Worm (Caenorhabditis elegans): ENCODE data around the gene Y41D4B.15.
"Not testable (repeated sequence)": the region's sequence is repeated elsewhere in the genome, so short reads cannot be mapped to it uniquely, and the experiment has no call there.

Gene Y41D4B.15

ce11 chrIV:1523418-1523817 lies 40.5 kb upstream of the Y41D4B.15 start, which contains the start of gene K03H6.1:
Gene K03H6.1, plus strand, starts transcription at chrIV:1523718.
- TF ChIP-seq bed-2 (GFP tag; IDR thresholded peaks at IDR 0.05) (no peak), hlh-26 (GFP tag; conservative IDR thresholded peaks at IDR 0.05) (no peak), K12H6.12 (tag; optimal IDR thresholded peaks at IDR 0.05) (no peak), akir-1 (GFP tag; optimal IDR thresholded peaks at IDR 0.05) (no peak), egrh-3 (GFP tag; IDR thresholded peaks at IDR 0.05) (no peak), lin-35 (GFP tag; optimal IDR thresholded peaks at IDR 0.05) (no peak), let-526 (GFP tag; IDR thresholded peaks at IDR 0.05) (no peak), nfya-2 (GFP tag; IDR thresholded peaks at IDR 0.05) (no peak), cebp-2 (GFP tag; IDR thresholded peaks at IDR 0.05) (no peak), repo-1 (tag; optimal IDR thresholded peaks at IDR 0.05) (no peak), athp-1 (tag; optimal IDR thresholded peaks at IDR 0.05) (no peak), fkh-3 (tag; optimal IDR thresholded peaks at IDR 0.05) (no peak), dpff-1 (tag; optimal IDR thresholded peaks at IDR 0.05) (no peak), Y95B8A.8 (GFP tag; IDR thresholded peaks at IDR 0.05) (no peak), C06A6.2 (GFP tag; conservative IDR thresholded peaks at IDR 0.05) (no peak), snpc-1.1 (tag; optimal IDR thresholded peaks at IDR 0.05; ENCODE audit: insufficient read depth) (no peak), lag-1 (GFP tag; IDR thresholded peaks at IDR 0.05) (no peak), lin-40 (tag; optimal IDR thresholded peaks at IDR 0.05) (no peak), T26A5.8 (tag; optimal IDR thresholded peaks at IDR 0.05) (no peak)

ce11 chrIV:1528682-1529081 lies 35.2 kb upstream of the Y41D4B.15 start:
- TF ChIP-seq snpc-4 (GFP tag; optimal IDR thresholded peaks at IDR 0.05) = not testable (repeated sequence)
- peak in 2 of 4 experiments; percentile 64 to 84 for TF ChIP-seq snpc-4 (tag; optimal IDR thresholded peaks at IDR 0.05)

ce11 chrIV:1536316-1536715 lies 27.6 kb upstream of the Y41D4B.15 start, which contains the start of gene K03H6.5:
Gene K03H6.5, minus strand, starts transcription at chrIV:1536416.
- no peak for TF ChIP-seq F37B4.10 (GFP tag; IDR thresholded peaks at IDR 0.05)
- no peak for TF ChIP-seq C17E4.6 (GFP tag; IDR thresholded peaks at IDR 0.05)
- TF ChIP-seq ztf-18 (tag; optimal IDR thresholded peaks at IDR 0.05) = no peak
- no peak for TF ChIP-seq hlh-26 (GFP tag; conservative IDR thresholded peaks at IDR 0.05)
- no peak for TF ChIP-seq hmg-1.2 (GFP tag; IDR thresholded peaks at IDR 0.05)
- TF ChIP-seq B0261.1 (tag; optimal IDR thresholded peaks at IDR 0.05) = no peak
- no peak for TF ChIP-seq dpl-1 (GFP tag; optimal IDR thresholded peaks at IDR 0.05)
- TF ChIP-seq atf-7 (tag; optimal IDR thresholded peaks at IDR 0.05) = no peak
- TF ChIP-seq nhr-27 (tag; optimal IDR thresholded peaks at IDR 0.05) = no peak
- no peak for TF ChIP-seq akir-1 (GFP tag; optimal IDR thresholded peaks at IDR 0.05)
- TF ChIP-seq ets-4 (GFP tag; optimal IDR thresholded peaks at IDR 0.05) = no peak
- TF ChIP-seq ztf-26 (tag; optimal IDR thresholded peaks at IDR 0.05) = no peak
- TF ChIP-seq madf-6 (GFP tag; IDR thresholded peaks at IDR 0.05) = no peak
- TF ChIP-seq lin-35 (GFP tag; optimal IDR thresholded peaks at IDR 0.05) = no peak

- TF ChIP-seq ceh-100 (GFP tag; IDR thresholded peaks at IDR 0.05) (no peak), nhr-80 (tag; optimal IDR thresholded peaks at IDR 0.05) (no peak), madf-3 (GFP tag; IDR thresholded peaks at IDR 0.05) (no peak), T26A5.8 (tag; optimal IDR thresholded peaks at IDR 0.05) (no peak), tbx-9 (tag; optimal IDR thresholded peaks at IDR 0.05; ENCODE audit: borderline replicate concordance) (no peak), nhr-90 (tag; optimal IDR thresholded peaks at IDR 0.05) (no peak), dpl-1 (GFP tag; optimal IDR thresholded peaks at IDR 0.05) (no peak), F39B2.1 (GFP tag; IDR thresholded peaks at IDR 0.05) (no peak), let-526 (GFP tag; IDR thresholded peaks at IDR 0.05) (no peak), zim-3 (tag; optimal IDR thresholded peaks at IDR 0.05) (no peak), ztf-28 (GFP tag; IDR thresholded peaks at IDR 0.05) (no peak), F10E7.11 (tag; optimal IDR thresholded peaks at IDR 0.05) (no peak), athp-1 (tag; optimal IDR thresholded peaks at IDR 0.05) (no peak), pha-4 (tag; optimal IDR thresholded peaks at IDR 0.05) (no peak), ceh-27 (GFP tag; optimal IDR thresholded peaks at IDR 0.05) (no peak)
Measured at ce11 chrIV:1547129-1547528, 16.8 kb upstream of the Y41D4B.15 start.

Measured in whole organism, young adult.